Worm (Caenorhabditis elegans) whole organism, L4/young adult: ENCODE measurements around the gene rnr-1.

ENCODE experiments used
- W03F9.2 ChIP-seq: fragments of 150-350 bp; optimal IDR thresholded peaks from 2 replicates; lab custom pipeline; 2014; ENCODE audit warnings: missing biosample characterization, missing genetic modification characterization
- dao-5 ChIP-seq: sonication (generic microtip); optimal IDR thresholded peaks from 2 replicates; lab custom pipeline; 2016; ENCODE audit warnings: missing genotype, missing genetic modification characterization, moderate library complexity, missing compliant biosample characterization
- him-1 ChIP-seq: sonication (generic microtip); optimal IDR thresholded peaks from 2 replicates; lab custom pipeline; 2016; ENCODE audit warnings: missing genotype, missing genetic modification reagents, missing genetic modification characterization, missing compliant biosample characterization

rnr-1 gene

ce11 chrIII:9237626-9238025 lies 9.0 kb upstream of the rnr-1 start:
- TF ChIP-seq dao-5 (tag; lab: Kevin White, UChicago) (no peak), W03F9.2 (tag; lab: Kevin White, UChicago) (no peak), him-1 (tag; lab: Kevin White, UChicago) (no peak)

- TF ChIP-seq W03F9.2 (tag; lab: Kevin White, UChicago) (no peak), him-1 (tag; lab: Kevin White, UChicago) (no peak), dao-5 (tag; lab: Kevin White, UChicago) (no peak)
Measured at ce11 chrIII:9236228-9236627, 7.6 kb upstream of the rnr-1 start, which contains the start of gene T23G5.2. T23G5.2 (minus strand) TSS chrIII:9236328.

ce11 chrIII:9231173-9231572 lies 2.6 kb upstream of the rnr-1 start, which contains the start of gene T23G5.3:
T23G5.3 (minus strand) TSS chrIII:9231273.
- TF ChIP-seq dao-5 (tag; lab: Kevin White, UChicago) (no peak), W03F9.2 (tag; lab: Kevin White, UChicago) (no peak), him-1 (tag; lab: Kevin White, UChicago) (no peak)

- TF ChIP-seq dao-5 (tag; lab: Kevin White, UChicago) (no peak), him-1 (tag; lab: Kevin White, UChicago) (no peak), W03F9.2 (tag; lab: Kevin White, UChicago) (no peak)
Measured at ce11 chrIII:9228190-9228589, 408 bp downstream of the rnr-1 start.

ce11 chrIII:9224986-9225385 lies 3.6 kb downstream of the rnr-1 start:
- TF ChIP-seq him-1 (tag; lab: Kevin White, UChicago) (no peak), dao-5 (tag; lab: Kevin White, UChicago) (no peak), W03F9.2 (tag; lab: Kevin White, UChicago) (no peak)

- no peak for TF ChIP-seq dao-5 (tag; lab: Kevin White, UChicago)
- no peak for TF ChIP-seq W03F9.2 (tag; lab: Kevin White, UChicago)
- no peak for TF ChIP-seq him-1 (tag; lab: Kevin White, UChicago)
Measured at ce11 chrIII:9215367-9215766, 13.2 kb downstream of the rnr-1 start, which contains the start of gene npr-29. npr-29 (minus strand) TSS chrIII:9215467.

ce11 chrIII:9206185-9206584 lies 22.4 kb downstream of the rnr-1 start, which contains the start of gene ZC84.1:
ZC84.1 (minus strand) TSS chrIII:9206285.
- no peak for TF ChIP-seq dao-5 (tag; lab: Kevin White, UChicago)
- no peak for TF ChIP-seq him-1 (tag; lab: Kevin White, UChicago)
- no peak for TF ChIP-seq W03F9.2 (tag; lab: Kevin White, UChicago)

- TF ChIP-seq W03F9.2 (tag; lab: Kevin White, UChicago): no peak
- no peak for TF ChIP-seq him-1 (tag; lab: Kevin White, UChicago)
- no peak for TF ChIP-seq dao-5 (tag; lab: Kevin White, UChicago)
Measured at ce11 chrIII:9201977-9202376, 26.6 kb downstream of the rnr-1 start.

- no peak for TF ChIP-seq W03F9.2 (tag; lab: Kevin White, UChicago)
- TF ChIP-seq him-1 (tag; lab: Kevin White, UChicago): no peak
- TF ChIP-seq dao-5 (tag; lab: Kevin White, UChicago): no peak
Measured at ce11 chrIII:9199605-9200004, 29.0 kb downstream of the rnr-1 start, which contains the start of gene ZC84.6. ZC84.6 (minus strand) TSS chrIII:9199705.

- TF ChIP-seq him-1 (tag; lab: Kevin White, UChicago) (no peak), W03F9.2 (tag; lab: Kevin White, UChicago) (no peak), dao-5 (tag; lab: Kevin White, UChicago) (no peak)
Measured at ce11 chrIII:9191091-9191490, 37.5 kb downstream of the rnr-1 start, which contains the start of gene cls-3. cls-3 (minus strand) TSS chrIII:9191109.

- TF ChIP-seq him-1 (tag; lab: Kevin White, UChicago): no peak
Measured at ce11 chrIII:9185722-9186121, 42.9 kb downstream of the rnr-1 start, which contains the start of gene ZC84.7. ZC84.7 (plus strand) TSS chrIII:9186022.

ce11 chrIII:9181246-9181645 lies 47.4 kb downstream of the rnr-1 start, which contains the start of gene tax-4:
tax-4 (plus strand) TSS chrIII:9181546.
- TF ChIP-seq him-1 (tag; lab: Kevin White, UChicago) (no peak), W03F9.2 (tag; lab: Kevin White, UChicago) (no peak), dao-5 (tag; lab: Kevin White, UChicago) (no peak)

ce11 chrIII:9177874-9178273 lies 50.7 kb downstream of the rnr-1 start:
- TF ChIP-seq him-1 (tag; lab: Kevin White, UChicago) (no peak), W03F9.2 (tag; lab: Kevin White, UChicago) (no peak), dao-5 (tag; lab: Kevin White, UChicago) (no peak)

- TF ChIP-seq dao-5 (tag; lab: Kevin White, UChicago): no peak
Measured at ce11 chrIII:9176008-9176407, 52.6 kb downstream of the rnr-1 start.
